Worm (Caenorhabditis elegans): Measurements from ENCODE around the gene dhs-30.

DNA sequence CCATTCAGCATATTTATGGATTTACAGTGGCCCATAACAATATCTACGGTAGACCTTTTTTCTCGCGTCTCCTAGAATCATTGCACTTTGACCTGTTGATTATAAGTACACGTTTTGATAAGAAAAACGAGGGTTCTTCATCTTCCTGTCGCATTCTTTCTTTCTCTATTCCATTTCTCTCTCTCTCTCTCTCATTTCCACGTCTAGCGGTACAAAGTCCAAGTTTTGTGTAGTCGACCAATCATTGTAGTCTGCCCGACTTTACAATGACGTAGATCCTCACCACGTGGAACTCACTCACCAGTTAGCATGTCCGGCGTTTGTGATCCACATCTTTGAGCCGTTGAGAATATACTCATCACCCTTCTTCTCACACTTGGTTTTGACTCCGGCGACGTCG, 19.5 kb downstream of the dhs-30 start:
- TF ChIP-seq ces-1 (GFP tag; optimal IDR thresholded peaks at IDR 0.05) (no peak), nhr-28 (tag; optimal IDR thresholded peaks at IDR 0.05) (no peak), nhr-12 (tag; optimal IDR thresholded peaks at IDR 0.05) (no peak), ceh-83 (GFP tag; optimal IDR thresholded peaks at IDR 0.05) (no peak), unc-62 (GFP tag; optimal IDR thresholded peaks at IDR 0.05) (peak; percentile 53), drap-1 (GFP tag; optimal IDR thresholded peaks at IDR 0.05) (no peak), nhr-2 (tag; optimal IDR thresholded peaks at IDR 0.05) (no peak), flh-1 (GFP tag; optimal IDR thresholded peaks at IDR 0.05) (no peak), snpc-4 (tag; optimal IDR thresholded peaks at IDR 0.05) (no peak), lin-32 (GFP tag; optimal IDR thresholded peaks at IDR 0.05) (no peak)

All from whole organism, mixed stage, embryonic.